Worm (Caenorhabditis elegans) whole organism, L1 larva: ENCODE measurements around the gene taf-3.

Source experiments
- F16B12.6 ChIP-seq: fragments of 150-350 bp; optimal IDR thresholded peaks from 2 replicates; lab custom pipeline; 2014; ENCODE audit warnings: missing biosample characterization, missing genetic modification characterization
- ceh-82 ChIP-seq, 3 experiments: fragments of 150-350 bp in 1 of 3; sonication (generic microtip) in 2 of 3; optimal IDR thresholded peaks; 2 replicates each; lab custom pipeline; 2014 to 2017; ENCODE audit warnings: missing biosample characterization in 3 of 3, missing genetic modification characterization in 3 of 3
- egl-13 ChIP-seq: sonication (generic microtip); optimal IDR thresholded peaks from 2 replicates; lab custom pipeline; 2016; ENCODE audit warnings: missing genotype, missing genetic modification reagents, missing genetic modification characterization, missing compliant biosample characterization
- egl-27 ChIP-seq, 2 experiments: fragments of 150-350 bp in 1 of 2; sonication (generic microtip); optimal IDR thresholded peaks; 3 replicates each; lab custom pipeline; 2017 to 2018; ENCODE audit warnings: missing biosample characterization in 2 of 2, missing genetic modification characterization in 2 of 2, missing genetic modification reagents in 2 of 2
- fos-1 ChIP-seq: fragments of 150-350 bp; optimal IDR thresholded peaks from 2 replicates; lab custom pipeline; 2014; ENCODE audit warnings: missing biosample characterization, missing genetic modification characterization
- jun-1 ChIP-seq: fragments of 150-350 bp; optimal IDR thresholded peaks from 2 replicates; lab custom pipeline; 2014; ENCODE audit warnings: missing biosample characterization, missing genetic modification reagents, missing genetic modification characterization
- lin-13 ChIP-seq: fragments of 150-350 bp; optimal IDR thresholded peaks from 2 replicates; lab custom pipeline; 2014; ENCODE audit warnings: missing biosample characterization, missing genetic modification reagents, missing genetic modification characterization
- lin-15B ChIP-seq: fragments of 150-350 bp; sonication (generic microtip); optimal IDR thresholded peaks from 3 replicates; lab custom pipeline; 2014; ENCODE audit warnings: missing biosample characterization, missing genetic modification characterization
- lsy-2 ChIP-seq, 2 experiments: fragments of 150-350 bp; optimal IDR thresholded peaks; 2 replicates each; lab custom pipeline; 2014; ENCODE audit warnings: missing biosample characterization in 2 of 2, missing genetic modification characterization in 2 of 2
- mdl-1 ChIP-seq, 2 experiments: fragments of 150-350 bp; optimal IDR thresholded peaks; 2 replicates each; lab custom pipeline; 2014 to 2017; ENCODE audit warnings: missing biosample characterization in 2 of 2, missing genetic modification characterization in 2 of 2, inconsistent platforms in 1 of 2
- rnt-1 ChIP-seq: sonication (generic microtip); optimal IDR thresholded peaks from 2 replicates; lab custom pipeline; 2016; ENCODE audit warnings: mild to moderate bottlenecking, missing genetic modification characterization, moderate library complexity, missing compliant biosample characterization
- sup-37 ChIP-seq: fragments of 200-800 bp; sonication (Bioruptor generic); optimal IDR thresholded peaks from 2 replicates; lab custom pipeline; 2018; ENCODE audit warnings: mild to moderate bottlenecking, missing genetic modification characterization, missing compliant biosample characterization
- unc-130 ChIP-seq: fragments of 150-350 bp; optimal IDR thresholded peaks from 2 replicates; lab custom pipeline; 2017; ENCODE audit warnings: missing biosample characterization, missing genetic modification characterization, inconsistent platforms

DNA sequence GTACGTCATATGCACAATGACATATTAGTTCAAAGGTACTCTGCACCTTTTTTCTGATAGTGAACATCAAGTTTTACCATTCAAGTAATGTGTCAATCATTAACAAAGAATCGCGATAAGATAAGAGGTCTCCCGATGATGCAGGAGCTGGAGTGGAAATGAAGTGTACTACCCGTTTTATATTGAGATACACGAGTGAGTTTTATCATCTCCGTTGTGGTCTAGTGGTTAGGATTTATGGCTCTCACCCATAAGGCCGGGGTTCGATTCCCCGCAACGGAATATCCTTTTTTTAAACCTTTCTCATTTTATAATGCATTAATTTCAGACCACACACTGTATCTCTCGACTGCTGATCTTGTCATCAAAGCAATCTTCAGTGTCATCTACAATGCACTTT lies 45.7 kb downstream of the taf-3 start:
- TF ChIP-seq sup-37 (GFP tag; lab: Kevin White, UChicago) (peak; percentile 31), unc-130 (tag; lab: Kevin White, UChicago) (no peak), mdl-1 (tag; optimal IDR thresholded peaks at IDR 0.05; lab: Kevin White, UChicago) (peak in 1 of 2 experiments; percentile 63), egl-27 (tag; optimal IDR thresholded peaks at IDR 0.05; lab: Kevin White, UChicago) (no peak), F16B12.6 (no peak), lin-13 (no peak), egl-13 (no peak), lin-15B (tag; lab: Kevin White, UChicago) (no peak), ceh-82 (tag; optimal IDR thresholded peaks at IDR 0.05; lab: Kevin White, UChicago) (no peak), fos-1 (tag; lab: Kevin White, UChicago) (peak; percentile 19), rnt-1 (peak; percentile 59), lsy-2 (tag; optimal IDR thresholded peaks at IDR 0.05; lab: Kevin White, UChicago) (peak in 1 of 2 experiments; percentile 49), jun-1 (tag; lab: Kevin White, UChicago) (no peak)
